Worm (Caenorhabditis elegans) whole organism, L2 larva: ENCODE measurements around the gene dohh-1.
A peak's percentile ranks its signal among the peaks of the same experiment; 100 is the strongest.

Experiments used
- C34F6.9 ChIP-seq: fragments of 150-350 bp; optimal IDR thresholded peaks from 2 replicates; lab custom pipeline; 2014; ENCODE audit warnings: missing biosample characterization, missing genetic modification characterization
- F13H6.1 ChIP-seq: sonication (generic microtip); optimal IDR thresholded peaks from 2 replicates; lab custom pipeline; 2016; ENCODE audit warnings: missing genetic modification characterization, missing compliant biosample characterization
- R02D3.7 ChIP-seq: fragments of 150-350 bp; optimal IDR thresholded peaks from 2 replicates; lab custom pipeline; 2014; ENCODE audit warnings: missing biosample characterization, missing genetic modification characterization
- Y55F3AM.14 ChIP-seq: fragments of 200-800 bp; sonication (Bioruptor generic); optimal IDR thresholded peaks from 2 replicates; lab custom pipeline; 2018; ENCODE audit warnings: mild to moderate bottlenecking, missing genetic modification characterization, missing compliant biosample characterization
- ZK546.5 ChIP-seq: sonication (generic microtip); optimal IDR thresholded peaks from 2 replicates; lab custom pipeline; 2017; ENCODE audit warnings: missing biosample characterization, missing genetic modification characterization
- alr-1 ChIP-seq: fragments of 150-350 bp; optimal IDR thresholded peaks from 2 replicates; lab custom pipeline; 2014; ENCODE audit warnings: missing biosample characterization, missing genetic modification characterization
- aly-2 ChIP-seq: fragments of 150-350 bp; optimal IDR thresholded peaks from 2 replicates; lab custom pipeline; 2014; ENCODE audit warnings: missing biosample characterization, missing genetic modification characterization
- ama-1 ChIP-seq: fragments of 150-350 bp; optimal IDR thresholded peaks from 2 replicates; lab custom pipeline; 2018; ENCODE audit warnings: inconsistent platforms
- blmp-1 ChIP-seq: sonication (generic microtip); optimal IDR thresholded peaks from 2 replicates; lab custom pipeline; 2017; ENCODE audit warnings: missing genetic modification characterization, mild to moderate bottlenecking, missing compliant biosample characterization, antibody characterized with exemption, moderate library complexity; ENCODE audit not compliant: insufficient read depth
- ceh-82 ChIP-seq: fragments of 150-350 bp; optimal IDR thresholded peaks from 2 replicates; lab custom pipeline; 2014; ENCODE audit warnings: missing biosample characterization, missing genetic modification characterization
- crh-2 ChIP-seq: sonication (generic microtip); optimal IDR thresholded peaks from 2 replicates; lab custom pipeline; 2017; ENCODE audit warnings: missing biosample characterization, missing genetic modification characterization
- dmd-4 ChIP-seq: sonication (generic microtip); optimal IDR thresholded peaks from 2 replicates; lab custom pipeline; 2017; ENCODE audit warnings: missing biosample characterization, missing genetic modification characterization
- egl-27 ChIP-seq: sonication (generic microtip); optimal IDR thresholded peaks from 3 replicates; lab custom pipeline; 2017; ENCODE audit warnings: missing biosample characterization, missing genetic modification reagents, missing genetic modification characterization
- elt-1 ChIP-seq: fragments of 150-350 bp; optimal IDR thresholded peaks from 2 replicates; lab custom pipeline; 2014; ENCODE audit warnings: missing biosample characterization, missing genetic modification characterization
- elt-3 ChIP-seq: sonication (generic microtip); optimal IDR thresholded peaks from 2 replicates; lab custom pipeline; 2017; ENCODE audit warnings: missing biosample characterization, missing genetic modification characterization
- fos-1 ChIP-seq: fragments of 150-350 bp; optimal IDR thresholded peaks from 2 replicates; lab custom pipeline; 2014; ENCODE audit warnings: missing biosample characterization, missing genetic modification characterization
- lin-11 ChIP-seq: fragments of 150-350 bp; sonication (generic microtip); optimal IDR thresholded peaks from 2 replicates; lab custom pipeline; 2014; ENCODE audit warnings: missing biosample characterization, missing genetic modification characterization, inconsistent platforms, mixed read lengths
- lin-39 ChIP-seq: fragments of 150-350 bp; optimal IDR thresholded peaks from 2 replicates; lab custom pipeline; 2014; ENCODE audit warnings: missing biosample characterization, missing genetic modification reagents, missing genetic modification characterization
- lsy-2 ChIP-seq, 2 experiments: fragments of 150-350 bp in 1 of 2; sonication (generic microtip) in 1 of 2; optimal IDR thresholded peaks; 2 replicates each; lab custom pipeline; 2014 to 2017; ENCODE audit warnings: missing biosample characterization in 2 of 2, missing genetic modification characterization in 2 of 2
- mbf-1 ChIP-seq: sonication (generic microtip); optimal IDR thresholded peaks from 2 replicates; lab custom pipeline; 2017; ENCODE audit warnings: missing biosample characterization, missing genetic modification characterization
- nhr-11 ChIP-seq: fragments of 150-350 bp; optimal IDR thresholded peaks from 2 replicates; lab custom pipeline; 2014; ENCODE audit warnings: missing biosample characterization, missing genetic modification characterization
- nhr-12 ChIP-seq: fragments of 150-350 bp; optimal IDR thresholded peaks from 2 replicates; lab custom pipeline; 2014; ENCODE audit warnings: missing biosample characterization, missing genetic modification characterization
- nhr-129 ChIP-seq: fragments of 150-350 bp; optimal IDR thresholded peaks from 2 replicates; lab custom pipeline; 2014; ENCODE audit warnings: missing biosample characterization, missing genetic modification characterization
- nhr-237 ChIP-seq: fragments of 150-350 bp; optimal IDR thresholded peaks from 2 replicates; lab custom pipeline; 2014; ENCODE audit warnings: missing biosample characterization, missing genetic modification characterization
- skn-1 ChIP-seq: sonication (generic microtip); optimal IDR thresholded peaks from 2 replicates; lab custom pipeline; 2017; ENCODE audit warnings: missing biosample characterization, missing genetic modification characterization
- sma-3 ChIP-seq: sonication (generic microtip); optimal IDR thresholded peaks from 2 replicates; lab custom pipeline; 2016; ENCODE audit warnings: missing genetic modification reagents, missing genetic modification characterization, missing compliant biosample characterization
- sma-9 ChIP-seq, 2 experiments: fragments of 150-350 bp in 1 of 2; sonication (generic microtip) in 1 of 2; optimal IDR thresholded peaks; 2 replicates each; lab custom pipeline; 2014 to 2016; ENCODE audit warnings: missing genetic modification characterization in 2 of 2, mild to moderate bottlenecking in 1 of 2, missing biosample characterization in 1 of 2, missing compliant biosample characterization in 1 of 2, missing genetic modification reagents in 1 of 2, moderate library complexity in 1 of 2
- snpc-4 ChIP-seq: fragments of 150-350 bp; optimal IDR thresholded peaks from 2 replicates; lab custom pipeline; 2014; ENCODE audit warnings: missing biosample characterization, missing genetic modification characterization
- unc-39 ChIP-seq: fragments of 150-350 bp; optimal IDR thresholded peaks from 2 replicates; lab custom pipeline; 2014; ENCODE audit warnings: missing biosample characterization, missing genetic modification characterization
- zag-1 ChIP-seq: fragments of 150-350 bp; optimal IDR thresholded peaks from 2 replicates; lab custom pipeline; 2014; ENCODE audit warnings: missing biosample characterization, missing genetic modification characterization
- ztf-1 ChIP-seq: fragments of 200-800 bp; sonication (Bioruptor generic); conservative IDR thresholded peaks from 2 replicates; pipeline ENCODE4 v1.3.6; 2022; ENCODE audit warnings: missing genetic modification characterization, missing compliant biosample characterization
- ztf-11 ChIP-seq: sonication (generic microtip); optimal IDR thresholded peaks from 2 replicates; lab custom pipeline; 2017; ENCODE audit warnings: missing biosample characterization, missing genetic modification characterization
- ztf-4 ChIP-seq: fragments of 150-350 bp; optimal IDR thresholded peaks from 2 replicates; lab custom pipeline; 2014; ENCODE audit warnings: missing biosample characterization, missing genetic modification characterization

dohh-1 gene

DNA sequence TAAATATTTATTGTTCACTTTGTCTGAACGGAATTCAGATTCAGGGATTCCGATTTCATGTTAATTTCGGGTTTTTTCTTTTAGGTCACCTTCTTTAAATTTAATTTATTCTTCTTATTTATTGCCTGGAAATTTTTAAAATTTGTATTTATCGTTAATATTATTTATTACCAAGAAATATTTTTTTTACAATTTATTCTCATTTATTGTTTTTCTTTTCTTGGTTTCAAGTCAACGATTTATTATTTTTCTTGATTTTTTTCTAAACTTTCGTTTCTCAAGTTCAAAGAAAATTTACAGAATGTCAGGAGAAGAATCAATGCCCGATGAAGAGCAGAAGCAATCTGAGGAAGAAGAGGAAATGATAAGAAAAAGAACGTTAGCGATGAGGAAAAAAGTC lies 8.0 kb downstream of the dohh-1 start, which contains the start of gene crn-3:
TSS of gene crn-3 (plus strand) at position 301 of the 400 bp plus-strand sequence.
- no peak for TF ChIP-seq nhr-129

DNA sequence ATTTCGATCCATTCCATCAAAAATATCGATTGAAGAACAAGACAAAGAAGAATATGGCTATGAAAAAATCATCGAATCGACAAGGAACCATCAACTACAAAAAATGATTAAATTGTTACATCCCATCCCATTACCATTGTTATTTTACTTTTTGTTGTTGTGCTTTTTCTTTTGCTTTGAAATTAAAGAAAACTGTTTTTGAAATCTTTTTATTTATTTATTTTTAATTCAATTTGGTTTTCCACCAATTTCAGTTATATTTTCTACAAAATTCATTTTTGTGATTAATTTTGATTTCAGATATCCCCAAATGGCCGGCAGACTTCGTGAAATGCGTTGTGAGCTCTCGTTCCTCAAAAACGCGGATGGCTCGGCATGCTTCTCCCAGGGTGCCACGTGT lies 12.7 kb downstream of the dohh-1 start, which contains the start of gene crn-5:
TSS of gene crn-5 (plus strand) at position 301 of the 400 bp plus-strand sequence.
- no peak for TF ChIP-seq sma-9 (GFP tag; optimal IDR thresholded peaks at IDR 0.05; lab: Kevin White, UChicago)
- TF ChIP-seq sma-9 (tag; optimal IDR thresholded peaks at IDR 0.05; lab: Kevin White, UChicago) = no peak
- TF ChIP-seq ama-1 = no peak
- TF ChIP-seq elt-3 = no peak
- no peak for TF ChIP-seq sma-3 (GFP tag; lab: Kevin White, UChicago)
- no peak for TF ChIP-seq lsy-2 (tag; optimal IDR thresholded peaks at IDR 0.05; lab: Kevin White, UChicago)
- no peak for TF ChIP-seq blmp-1
- no peak for TF ChIP-seq ztf-1 (GFP tag; lab: Robert Waterston, UW)
- TF ChIP-seq R02D3.7 (tag; lab: Kevin White, UChicago) = no peak
- TF ChIP-seq crh-2 (tag; lab: Kevin White, UChicago) = no peak
- TF ChIP-seq zag-1 (tag; lab: Kevin White, UChicago) = no peak

DNA sequence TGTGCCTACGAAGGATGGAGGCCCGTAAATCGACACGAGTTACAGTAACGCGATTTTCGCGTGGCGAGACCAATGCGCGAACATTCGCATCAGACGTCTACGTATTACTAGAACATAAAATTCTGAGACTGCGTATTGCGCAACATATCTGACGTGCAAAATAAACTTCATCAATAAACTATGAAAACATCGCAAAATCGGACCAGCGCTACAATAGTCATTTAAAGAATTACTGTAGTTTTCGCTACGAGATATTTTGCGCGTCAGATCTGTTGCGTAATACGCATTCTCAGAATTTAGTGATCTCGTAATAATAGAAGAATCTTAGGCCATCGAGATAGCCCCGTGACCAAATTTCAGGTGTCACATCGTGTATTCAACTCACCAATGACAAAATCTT lies 14.6 kb downstream of the dohh-1 start:
- TF ChIP-seq nhr-11 (tag; lab: Kevin White, UChicago) (no peak), mbf-1 (tag; lab: Kevin White, UChicago) (no peak), aly-2 (no peak), ztf-11 (tag; lab: Kevin White, UChicago) (no peak), F13H6.1 (no peak), lin-11 (no peak), nhr-12 (tag; lab: Kevin White, UChicago) (no peak)

DNA sequence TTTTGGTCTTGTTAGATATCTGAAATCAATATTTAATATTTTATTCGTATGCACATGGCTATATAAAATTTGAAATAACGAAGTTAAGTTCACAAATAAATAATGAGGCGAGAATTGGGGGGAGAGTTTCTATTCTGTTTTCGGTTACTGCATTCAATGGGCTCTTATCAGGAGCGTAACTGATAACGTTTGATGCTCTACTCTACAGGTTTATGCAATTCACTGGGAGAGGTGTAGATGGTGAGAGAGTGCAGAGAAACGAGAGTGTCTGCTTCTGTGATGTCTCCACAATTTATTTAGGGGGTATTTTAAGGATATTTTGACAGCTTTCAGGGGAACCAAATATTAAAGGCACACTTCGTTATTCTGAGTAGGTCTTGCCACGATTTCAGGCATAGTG lies 15.0 kb downstream of the dohh-1 start, which contains the start of gene C14A4.6:
TSS of gene C14A4.6 (minus strand) at position 19 of the 400 bp plus-strand sequence.
- TF ChIP-seq egl-27 (no peak), lin-39 (tag; lab: Kevin White, UChicago) (no peak), alr-1 (no peak), nhr-237 (tag; lab: Kevin White, UChicago) (no peak), fos-1 (peak; percentile 74), crh-2 (tag; lab: Kevin White, UChicago) (peak; percentile 54), dmd-4 (tag; lab: Kevin White, UChicago) (no peak), elt-1 (no peak)
- TF ChIP-seq, all 48 proteins: peak for 2

DNA sequence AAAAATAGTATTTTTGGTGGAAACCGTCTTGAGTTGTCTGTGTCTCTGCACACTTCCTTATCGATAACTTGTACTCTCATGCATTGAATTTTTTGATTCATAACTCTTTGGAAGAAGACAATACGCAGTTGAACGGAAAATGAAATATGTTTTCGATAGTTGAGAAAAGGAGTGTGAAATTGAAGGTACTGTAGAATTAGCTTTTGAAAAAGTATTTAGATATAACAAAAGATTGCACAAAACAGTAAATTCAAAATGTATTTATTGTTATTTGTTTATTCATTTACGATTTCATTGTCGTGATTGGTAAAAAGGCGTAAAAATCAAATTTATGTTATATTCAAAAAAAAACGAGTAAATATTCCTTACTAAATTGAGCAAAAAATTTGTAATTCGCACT lies 16.7 kb downstream of the dohh-1 start, which contains the start of gene C14A4.7:
TSS of gene C14A4.7 (minus strand) at position 101 of the 400 bp plus-strand sequence.
- no peak for TF ChIP-seq unc-39 (tag; lab: Kevin White, UChicago)
- TF ChIP-seq elt-3 = no peak
- no peak for TF ChIP-seq nhr-129
- TF ChIP-seq sma-3 (GFP tag; lab: Kevin White, UChicago) = no peak
- peak; percentile 37 for TF ChIP-seq fos-1
- no peak for TF ChIP-seq snpc-4 (tag; lab: Kevin White, UChicago)
- TF ChIP-seq Y55F3AM.14 (GFP tag; lab: Kevin White, UChicago) = no peak
- no peak for TF ChIP-seq nhr-12 (tag; lab: Kevin White, UChicago)

DNA sequence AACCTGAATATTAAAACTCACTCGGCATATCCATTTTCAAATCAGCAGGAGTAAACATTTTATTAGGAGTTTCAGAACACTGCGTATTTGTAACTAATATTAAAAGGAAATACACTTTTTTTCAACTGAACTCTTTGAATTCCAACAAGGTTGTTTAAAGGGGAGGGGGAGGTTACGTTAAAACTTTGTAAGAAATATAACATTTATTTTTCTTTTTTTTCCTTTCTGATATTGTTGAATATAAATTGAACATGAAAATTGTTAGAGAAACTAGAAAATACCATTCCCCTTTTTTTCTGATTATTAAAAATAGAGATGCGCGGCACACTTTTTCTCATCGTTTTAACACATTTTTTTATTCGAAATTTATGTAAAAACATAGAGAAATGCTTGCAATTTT lies 18.3 kb downstream of the dohh-1 start, which contains the start of gene C14A4.8:
TSS of gene C14A4.8 (minus strand) at position 101 of the 400 bp plus-strand sequence.
- no peak for TF ChIP-seq ama-1
- no peak for TF ChIP-seq zag-1 (tag; lab: Kevin White, UChicago)
- TF ChIP-seq alr-1 = no peak
- no peak for TF ChIP-seq ztf-4 (tag; lab: Kevin White, UChicago)
- TF ChIP-seq ceh-82 = no peak
- TF ChIP-seq dmd-4 (tag; lab: Kevin White, UChicago) = no peak
- no peak for TF ChIP-seq elt-3
- TF ChIP-seq nhr-12 (tag; lab: Kevin White, UChicago) = no peak
- TF ChIP-seq skn-1 (tag; lab: Kevin White, UChicago) = no peak
- TF ChIP-seq egl-27 = no peak
- TF ChIP-seq ztf-11 (tag; lab: Kevin White, UChicago) = no peak
- no peak for TF ChIP-seq C34F6.9 (tag; lab: Kevin White, UChicago)
- TF ChIP-seq ZK546.5 (tag; lab: Kevin White, UChicago) = no peak
